Worm (Caenorhabditis elegans): ENCODE data around the gene F44E2.8.

ce11 chrIII:8805815-8806214, 43.9 kb downstream of the F44E2.8 start:
- no peak for TF ChIP-seq nhr-28 (tag; optimal IDR thresholded peaks at IDR 0.05)
- no peak for TF ChIP-seq zag-1 (tag; optimal IDR thresholded peaks at IDR 0.05)
- TF ChIP-seq lin-1 (GFP tag; IDR thresholded peaks at IDR 0.05) = no peak
- TF ChIP-seq ZK546.5 (tag; optimal IDR thresholded peaks at IDR 0.05) = no peak
- TF ChIP-seq mep-1 (tag; optimal IDR thresholded peaks at IDR 0.05) = no peak
- TF ChIP-seq hlh-30 (tag; optimal IDR thresholded peaks at IDR 0.05; ENCODE audit: insufficient read depth) = no peak
- TF ChIP-seq ztf-11 (tag; optimal IDR thresholded peaks at IDR 0.05) = no peak
- no peak for TF ChIP-seq fkh-10 (GFP tag; optimal IDR thresholded peaks at IDR 0.05)
- no peak for TF ChIP-seq nhr-77 (tag; optimal IDR thresholded peaks at IDR 0.05)
- no peak for TF ChIP-seq lin-38 (GFP tag; IDR thresholded peaks at IDR 0.05)
- no peak for TF ChIP-seq pqm-1 (tag; optimal IDR thresholded peaks at IDR 0.05)
